Worm (Caenorhabditis elegans): Measurements from ENCODE around the gene flwr-1.

DNA sequence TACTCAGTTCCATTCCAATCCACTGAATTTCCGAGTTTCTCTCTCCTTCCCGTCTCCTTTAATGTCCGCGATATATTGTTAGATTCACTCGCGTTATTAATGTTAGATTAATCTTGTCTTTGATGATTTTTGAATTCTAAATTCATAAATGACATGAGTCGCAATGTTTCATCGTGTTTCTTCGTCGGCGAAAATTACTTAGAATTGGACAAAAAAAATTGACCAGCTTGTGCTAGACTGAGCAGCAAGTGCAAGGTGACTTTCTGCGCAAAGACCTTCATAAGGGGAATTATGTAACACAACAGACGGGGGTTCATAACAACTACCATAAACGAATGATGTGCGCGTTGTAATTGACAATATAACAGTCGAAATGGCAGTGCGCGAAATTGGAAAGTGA lies 11.7 kb downstream of the flwr-1 start:
- no peak for TF ChIP-seq him-1 (tag; optimal IDR thresholded peaks at IDR 0.05)
- no peak for TF ChIP-seq dao-5 (tag; optimal IDR thresholded peaks at IDR 0.05)

All from whole organism, L4/young adult.